Worm (Caenorhabditis elegans) whole organism, L2 larva: ENCODE results near the gene fbxb-57.
"Not testable (repeated sequence)": the region's sequence is repeated elsewhere in the genome, so short reads cannot be mapped to it uniquely, and the experiment has no call there.

ENCODE experiments used
- C34F6.9 ChIP-seq: fragments of 150-350 bp; optimal IDR thresholded peaks from 2 replicates; lab custom pipeline; 2014; ENCODE audit warnings: missing biosample characterization, missing genetic modification characterization
- R02D3.7 ChIP-seq: fragments of 150-350 bp; optimal IDR thresholded peaks from 2 replicates; lab custom pipeline; 2014; ENCODE audit warnings: missing biosample characterization, missing genetic modification characterization
- Y55F3AM.14 ChIP-seq: fragments of 200-800 bp; sonication (Bioruptor generic); optimal IDR thresholded peaks from 2 replicates; lab custom pipeline; 2018; ENCODE audit warnings: mild to moderate bottlenecking, missing genetic modification characterization, missing compliant biosample characterization
- ZK546.5 ChIP-seq: sonication (generic microtip); optimal IDR thresholded peaks from 2 replicates; lab custom pipeline; 2017; ENCODE audit warnings: missing biosample characterization, missing genetic modification characterization
- alr-1 ChIP-seq: fragments of 150-350 bp; optimal IDR thresholded peaks from 2 replicates; lab custom pipeline; 2014; ENCODE audit warnings: missing biosample characterization, missing genetic modification characterization
- aly-2 ChIP-seq: fragments of 150-350 bp; optimal IDR thresholded peaks from 2 replicates; lab custom pipeline; 2014; ENCODE audit warnings: missing biosample characterization, missing genetic modification characterization
- ama-1 ChIP-seq: fragments of 150-350 bp; optimal IDR thresholded peaks from 2 replicates; lab custom pipeline; 2018; ENCODE audit warnings: inconsistent platforms
- blmp-1 ChIP-seq: sonication (generic microtip); optimal IDR thresholded peaks from 2 replicates; lab custom pipeline; 2017; ENCODE audit warnings: missing genetic modification characterization, mild to moderate bottlenecking, missing compliant biosample characterization, antibody characterized with exemption, moderate library complexity; ENCODE audit not compliant: insufficient read depth
- ceh-16 ChIP-seq: fragments of 150-350 bp; optimal IDR thresholded peaks from 2 replicates; lab custom pipeline; 2014; ENCODE audit warnings: missing biosample characterization, missing genetic modification characterization
- ceh-82 ChIP-seq: fragments of 150-350 bp; optimal IDR thresholded peaks from 2 replicates; lab custom pipeline; 2014; ENCODE audit warnings: missing biosample characterization, missing genetic modification characterization
- crh-2 ChIP-seq: sonication (generic microtip); optimal IDR thresholded peaks from 2 replicates; lab custom pipeline; 2017; ENCODE audit warnings: missing biosample characterization, missing genetic modification characterization
- elt-1 ChIP-seq: fragments of 150-350 bp; optimal IDR thresholded peaks from 2 replicates; lab custom pipeline; 2014; ENCODE audit warnings: missing biosample characterization, missing genetic modification characterization
- elt-3 ChIP-seq: sonication (generic microtip); optimal IDR thresholded peaks from 2 replicates; lab custom pipeline; 2017; ENCODE audit warnings: missing biosample characterization, missing genetic modification characterization
- fos-1 ChIP-seq: fragments of 150-350 bp; optimal IDR thresholded peaks from 2 replicates; lab custom pipeline; 2014; ENCODE audit warnings: missing biosample characterization, missing genetic modification characterization
- gmeb-1 ChIP-seq: fragments of 150-350 bp; optimal IDR thresholded peaks from 2 replicates; lab custom pipeline; 2014; ENCODE audit warnings: missing biosample characterization, missing genetic modification characterization
- lin-11 ChIP-seq: fragments of 150-350 bp; sonication (generic microtip); optimal IDR thresholded peaks from 2 replicates; lab custom pipeline; 2014; ENCODE audit warnings: missing biosample characterization, missing genetic modification characterization, inconsistent platforms, mixed read lengths
- lin-39 ChIP-seq: fragments of 150-350 bp; optimal IDR thresholded peaks from 2 replicates; lab custom pipeline; 2014; ENCODE audit warnings: missing biosample characterization, missing genetic modification reagents, missing genetic modification characterization
- mab-5 ChIP-seq: fragments of 150-350 bp; optimal IDR thresholded peaks from 2 replicates; lab custom pipeline; 2014; ENCODE audit warnings: missing biosample characterization, missing genetic modification characterization
- mbf-1 ChIP-seq: sonication (generic microtip); optimal IDR thresholded peaks from 2 replicates; lab custom pipeline; 2017; ENCODE audit warnings: missing biosample characterization, missing genetic modification characterization
- mdl-1 ChIP-seq, 2 experiments: fragments of 150-350 bp in 1 of 2; sonication (generic microtip) in 1 of 2; optimal IDR thresholded peaks; 2 replicates each; lab custom pipeline; 2017; ENCODE audit warnings: missing biosample characterization in 2 of 2, missing genetic modification characterization in 2 of 2
- nhr-10 ChIP-seq: sonication (generic microtip); optimal IDR thresholded peaks from 2 replicates; lab custom pipeline; 2017; ENCODE audit warnings: missing biosample characterization, missing genetic modification characterization
- nhr-11 ChIP-seq: fragments of 150-350 bp; optimal IDR thresholded peaks from 2 replicates; lab custom pipeline; 2014; ENCODE audit warnings: missing biosample characterization, missing genetic modification characterization
- nhr-129 ChIP-seq: fragments of 150-350 bp; optimal IDR thresholded peaks from 2 replicates; lab custom pipeline; 2014; ENCODE audit warnings: missing biosample characterization, missing genetic modification characterization
- nhr-21 ChIP-seq: fragments of 150-350 bp; optimal IDR thresholded peaks from 2 replicates; lab custom pipeline; 2014; ENCODE audit warnings: missing biosample characterization, missing genetic modification characterization
- nhr-237 ChIP-seq: fragments of 150-350 bp; optimal IDR thresholded peaks from 2 replicates; lab custom pipeline; 2014; ENCODE audit warnings: missing biosample characterization, missing genetic modification characterization
- nhr-25 ChIP-seq: fragments of 150-350 bp; sonication (generic microtip); optimal IDR thresholded peaks from 3 replicates; lab custom pipeline; 2014; ENCODE audit warnings: missing biosample characterization, missing genetic modification characterization
- nhr-6 ChIP-seq: fragments of 150-350 bp; optimal IDR thresholded peaks from 2 replicates; lab custom pipeline; 2014; ENCODE audit warnings: missing biosample characterization, missing genetic modification characterization
- nhr-77 ChIP-seq: fragments of 150-350 bp; optimal IDR thresholded peaks from 2 replicates; lab custom pipeline; 2014; ENCODE audit warnings: missing biosample characterization, missing genetic modification characterization
- sem-4 ChIP-seq: fragments of 150-350 bp; optimal IDR thresholded peaks from 2 replicates; lab custom pipeline; 2014; ENCODE audit warnings: missing biosample characterization, missing genetic modification reagents, missing genetic modification characterization
- sma-9 ChIP-seq, 2 experiments: fragments of 150-350 bp in 1 of 2; sonication (generic microtip) in 1 of 2; optimal IDR thresholded peaks; 2 replicates each; lab custom pipeline; 2014 to 2016; ENCODE audit warnings: missing genetic modification characterization in 2 of 2, mild to moderate bottlenecking in 1 of 2, missing biosample characterization in 1 of 2, missing compliant biosample characterization in 1 of 2, missing genetic modification reagents in 1 of 2, moderate library complexity in 1 of 2
- snpc-4 ChIP-seq: fragments of 150-350 bp; optimal IDR thresholded peaks from 2 replicates; lab custom pipeline; 2014; ENCODE audit warnings: missing biosample characterization, missing genetic modification characterization
- unc-39 ChIP-seq: fragments of 150-350 bp; optimal IDR thresholded peaks from 2 replicates; lab custom pipeline; 2014; ENCODE audit warnings: missing biosample characterization, missing genetic modification characterization
- unc-55 ChIP-seq: fragments of 150-350 bp; sonication (generic microtip); optimal IDR thresholded peaks from 3 replicates; lab custom pipeline; 2014; ENCODE audit warnings: missing biosample characterization, missing genetic modification reagents, missing genetic modification characterization
- zag-1 ChIP-seq: fragments of 150-350 bp; optimal IDR thresholded peaks from 2 replicates; lab custom pipeline; 2014; ENCODE audit warnings: missing biosample characterization, missing genetic modification characterization
- ztf-1 ChIP-seq: fragments of 200-800 bp; sonication (Bioruptor generic); conservative IDR thresholded peaks from 2 replicates; pipeline ENCODE4 v1.3.6; 2022; ENCODE audit warnings: missing genetic modification characterization, missing compliant biosample characterization
- ztf-4 ChIP-seq: fragments of 150-350 bp; optimal IDR thresholded peaks from 2 replicates; lab custom pipeline; 2014; ENCODE audit warnings: missing biosample characterization, missing genetic modification characterization

The fbxb-57 gene

ce11 chrV:19257653-19258052 lies 30.9 kb upstream of the fbxb-57 start, which contains the start of gene F21D9.3:
Gene F21D9.3 (minus strand): TSS chrV:19257753.
- TF ChIP-seq mab-5 (no peak), ama-1 (no peak), R02D3.7 (tag; lab: Kevin White, UChicago) (no peak)

ce11 chrV:19259403-19259802 lies 29.2 kb upstream of the fbxb-57 start:
- TF ChIP-seq nhr-25 (tag; lab: Kevin White, UChicago) (no peak), nhr-10 (tag; lab: Kevin White, UChicago) (no peak), ZK546.5 (no peak), elt-1 (tag; lab: Kevin White, UChicago) (no peak), Y55F3AM.14 (GFP tag; lab: Kevin White, UChicago) (no peak)
- TF ChIP-seq, all 48 proteins: peak for 0

DNA sequence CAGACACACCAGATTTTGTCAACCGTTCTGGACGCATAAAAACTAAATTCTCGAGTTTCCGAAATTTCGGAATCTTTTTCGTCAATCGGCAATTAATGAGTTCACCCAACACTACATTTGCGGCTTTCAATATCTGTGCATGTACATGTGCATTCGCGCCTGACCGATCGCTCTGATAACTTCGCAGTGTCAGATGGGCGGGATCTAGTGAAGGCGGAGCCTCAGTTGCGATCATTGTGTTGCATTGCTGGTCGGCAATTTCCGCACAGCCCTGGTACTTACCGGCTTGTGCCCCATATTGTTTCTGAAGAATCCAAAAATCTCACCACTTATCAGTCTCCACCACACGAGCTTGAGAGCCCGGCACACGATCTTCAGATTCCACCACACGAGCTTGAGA lies 27.9 kb upstream of the fbxb-57 start:
- TF ChIP-seq ama-1 (no peak), blmp-1 (no peak), mdl-1 (tag; optimal IDR thresholded peaks at IDR 0.05; lab: Kevin White, UChicago) (no peak), elt-3 (no peak)

ce11 chrV:19262349-19262748 lies 26.2 kb upstream of the fbxb-57 start, which contains the start of gene F21D9.2:
Gene F21D9.2 (minus strand): TSS chrV:19262449.
- no peak for TF ChIP-seq nhr-10 (tag; lab: Kevin White, UChicago)
- TF ChIP-seq lin-39 = no peak

DNA sequence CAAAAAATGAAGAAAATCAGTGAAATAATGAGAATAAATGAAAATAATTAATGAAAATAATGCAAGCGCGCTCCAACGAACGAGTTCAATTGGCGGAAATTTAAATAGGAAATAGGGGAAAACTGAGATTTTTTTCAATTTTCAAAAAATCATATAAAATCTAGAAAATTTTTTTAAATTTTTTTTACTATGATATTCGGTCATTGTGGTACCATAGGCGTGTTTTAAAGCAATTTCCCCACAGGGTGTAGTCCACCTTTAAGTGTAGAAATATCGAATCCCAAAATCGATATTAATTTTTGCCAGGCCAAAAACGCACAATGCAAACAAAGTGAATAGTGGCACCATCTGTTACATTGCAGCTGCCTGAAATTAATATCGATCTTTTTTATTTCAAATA lies 24.4 kb upstream of the fbxb-57 start, which contains the start of gene F21D9.1:
TSS of gene F21D9.1 (plus strand) at position 301 of the 400 bp plus-strand sequence.
- TF ChIP-seq nhr-237 (tag; lab: Kevin White, UChicago); alr-1 (tag; lab: Kevin White, UChicago); unc-55 (GFP tag; lab: Kevin White, UChicago): not testable (repeated sequence)

DNA sequence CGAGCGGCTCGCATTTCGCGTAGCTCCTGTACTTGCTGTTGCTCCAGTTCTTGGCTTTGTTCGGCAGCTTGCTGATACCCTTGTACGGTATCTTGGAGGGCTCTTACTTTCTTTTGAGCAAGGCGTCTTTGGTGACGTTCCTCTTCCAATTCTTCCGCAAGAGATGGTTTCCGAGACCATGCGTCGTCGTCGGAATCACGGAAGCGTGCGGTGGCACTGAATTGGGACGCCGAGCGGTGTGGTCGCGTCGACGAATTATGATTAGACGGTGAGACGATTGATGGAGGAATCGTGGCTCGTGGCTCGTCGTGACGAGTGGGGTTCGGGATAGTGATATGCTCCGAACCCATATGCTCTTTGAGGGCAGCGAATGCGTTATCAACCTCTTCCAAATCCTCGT lies 12.2 kb upstream of the fbxb-57 start:
- no peak for TF ChIP-seq mdl-1 (tag; optimal IDR thresholded peaks at IDR 0.05; lab: Kevin White, UChicago)
- no peak for TF ChIP-seq nhr-129 (tag; lab: Kevin White, UChicago)
- no peak for TF ChIP-seq ceh-82
- no peak for TF ChIP-seq nhr-21 (tag; lab: Kevin White, UChicago)
- TF ChIP-seq ceh-16 (tag; lab: Kevin White, UChicago) = no peak
- no peak for TF ChIP-seq nhr-77 (tag; lab: Kevin White, UChicago)
- TF ChIP-seq lin-11 = no peak
- TF ChIP-seq sem-4 (tag; lab: Kevin White, UChicago) = no peak
- TF ChIP-seq nhr-10 (tag; lab: Kevin White, UChicago) = no peak
- no peak for TF ChIP-seq ztf-1
- TF ChIP-seq mbf-1 (tag; lab: Kevin White, UChicago) = no peak
- no peak for TF ChIP-seq Y55F3AM.14 (GFP tag; lab: Kevin White, UChicago)
- TF ChIP-seq crh-2 (tag; lab: Kevin White, UChicago) = no peak
- TF ChIP-seq nhr-11 (tag; lab: Kevin White, UChicago) = no peak

DNA sequence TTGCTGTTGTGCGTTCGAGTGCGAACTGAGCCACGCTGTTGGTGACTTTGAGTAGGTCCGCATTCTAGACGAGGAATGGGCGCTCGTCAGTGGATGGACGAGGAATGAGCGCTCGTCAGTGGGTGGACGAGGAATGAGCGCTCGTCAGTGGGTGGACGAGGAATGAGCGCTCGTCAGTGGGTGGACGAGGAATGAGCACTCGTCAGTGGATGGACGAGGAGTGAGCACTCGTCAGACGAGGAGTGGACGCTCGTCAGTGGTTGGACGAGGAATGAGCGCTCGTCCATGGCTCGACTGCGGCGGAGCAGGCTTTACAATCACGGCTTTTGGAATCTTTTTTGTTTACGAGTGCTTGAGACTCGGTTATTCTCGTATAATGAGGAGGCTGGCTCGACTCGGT lies 10.1 kb upstream of the fbxb-57 start:
- TF ChIP-seq fos-1 (no peak), unc-39 (no peak), ztf-1 (no peak), snpc-4 (no peak), C34F6.9 (no peak), nhr-6 (no peak), nhr-25 (tag; lab: Kevin White, UChicago) (no peak), nhr-21 (tag; lab: Kevin White, UChicago) (no peak), ZK546.5 (no peak), gmeb-1 (tag; lab: Kevin White, UChicago) (no peak), aly-2 (tag; lab: Kevin White, UChicago) (no peak), unc-55 (GFP tag; lab: Kevin White, UChicago) (no peak), ztf-4 (no peak), sma-9 (GFP tag; optimal IDR thresholded peaks at IDR 0.05; lab: Kevin White, UChicago) (no peak), sma-9 (tag; optimal IDR thresholded peaks at IDR 0.05; lab: Kevin White, UChicago) (no peak), mdl-1 (tag; optimal IDR thresholded peaks at IDR 0.05; lab: Kevin White, UChicago) (no peak), ceh-16 (tag; lab: Kevin White, UChicago) (no peak), nhr-237 (tag; lab: Kevin White, UChicago) (no peak), zag-1 (no peak)
- TF ChIP-seq, all 48 proteins: peak for 0
